Fruit fly (Drosophila melanogaster) whole organism, embryonic: ENCODE data around the gene CG6051.

Source experiments
- CG10543 ChIP-seq: fragments of 200-800 bp; sonication (Bioruptor generic); optimal IDR thresholded peaks from 3 replicates; lab custom pipeline; 2017; ENCODE audit warnings: missing biosample characterization, mild to moderate bottlenecking, missing genetic modification characterization, moderate library complexity
- CG11695 ChIP-seq: fragments of 200-800 bp; sonication (Bioruptor generic); IDR thresholded peaks from 3 replicates; pipeline ENCODE4 v1.3.6; 2022; ENCODE audit warnings: missing biosample characterization, missing genetic modification characterization
- CG14050 ChIP-seq: fragments of 200-800 bp; sonication (Bioruptor generic); IDR thresholded peaks from 3 replicates; pipeline ENCODE4 v1.3.6; 2022; ENCODE audit warnings: missing biosample characterization, missing genetic modification characterization
- CG14667 ChIP-seq: fragments of 200-800 bp; sonication (Bioruptor generic); IDR thresholded peaks from 2 replicates; pipeline ENCODE4 v1.3.6; 2022; ENCODE audit warnings: missing biosample characterization, missing genetic modification characterization
- CG14965 ChIP-seq: fragments of 200-800 bp; sonication (Bioruptor generic); optimal IDR thresholded peaks from 2 replicates; lab custom pipeline; 2016; ENCODE audit warnings: missing biosample characterization, missing genetic modification characterization, borderline replicate concordance
- CG15073 ChIP-seq: fragments of 200-800 bp; sonication (Bioruptor generic); optimal IDR thresholded peaks from 2 replicates; lab custom pipeline; 2016; ENCODE audit warnings: missing biosample characterization, missing genetic modification characterization
- CG17802 ChIP-seq: fragments of 200-800 bp; sonication (Bioruptor generic); optimal IDR thresholded peaks from 2 replicates; lab custom pipeline; 2018; ENCODE audit warnings: missing biosample characterization, mild to moderate bottlenecking, missing genetic modification characterization, moderate library complexity
- CG17829 ChIP-seq: fragments of 200-800 bp; optimal IDR thresholded peaks from 2 replicates; lab custom pipeline; 2019; ENCODE audit warnings: missing biosample characterization, mild to moderate bottlenecking, missing genetic modification characterization, moderate library complexity
- CG18262 ChIP-seq: fragments of 200-800 bp; optimal IDR thresholded peaks from 3 replicates; lab custom pipeline; 2019; ENCODE audit warnings: missing biosample characterization, mild to moderate bottlenecking, missing genetic modification characterization, moderate library complexity
- CG33557 ChIP-seq: fragments of 200-800 bp; sonication (Bioruptor generic); optimal IDR thresholded peaks from 2 replicates; lab custom pipeline; 2019; ENCODE audit warnings: missing biosample characterization, mild to moderate bottlenecking, missing genetic modification characterization, moderate library complexity
- CG3847 ChIP-seq: fragments of 200-800 bp; sonication (Bioruptor generic); IDR thresholded peaks from 2 replicates; pipeline ENCODE4 v1.3.6; 2022; ENCODE audit warnings: missing biosample characterization, missing genetic modification characterization
- CG43689 ChIP-seq: fragments of 200-800 bp; sonication (Bioruptor generic); IDR thresholded peaks from 2 replicates; pipeline ENCODE4 v1.3.6; 2022; ENCODE audit warnings: missing biosample characterization, missing genetic modification characterization
- CG4707 ChIP-seq: fragments of 200-800 bp; sonication (Bioruptor generic); optimal IDR thresholded peaks from 2 replicates; lab custom pipeline; 2018; ENCODE audit warnings: missing biosample characterization, mild to moderate bottlenecking, missing genetic modification characterization, moderate library complexity
- CG6683 ChIP-seq: fragments of 200-800 bp; sonication (Bioruptor generic); optimal IDR thresholded peaks from 2 replicates; lab custom pipeline; 2017; ENCODE audit warnings: missing biosample characterization, mild to moderate bottlenecking, missing genetic modification characterization, missing genetic modification reagents
- CG6791 ChIP-seq: fragments of 200-800 bp; sonication (Bioruptor generic); IDR thresholded peaks from 3 replicates; pipeline ENCODE4 v1.3.6; 2022; ENCODE audit warnings: missing biosample characterization, missing genetic modification characterization; ENCODE audit not compliant: partially characterized antibody
- CG7357 ChIP-seq: fragments of 200-800 bp; sonication (Bioruptor generic); IDR thresholded peaks from 3 replicates; pipeline ENCODE4 v1.3.6; 2022; ENCODE audit warnings: missing biosample characterization, missing genetic modification characterization
- CG8359 ChIP-seq: fragments of 200-800 bp; sonication (Bioruptor generic); optimal IDR thresholded peaks from 2 replicates; lab custom pipeline; 2017; ENCODE audit warnings: missing biosample characterization, mild to moderate bottlenecking, missing genetic modification characterization, borderline replicate concordance
- CG8765 ChIP-seq: fragments of 200-800 bp; sonication (Bioruptor generic); IDR thresholded peaks from 2 replicates; pipeline ENCODE4 v1.3.6; 2022; ENCODE audit warnings: missing biosample characterization, missing genetic modification characterization
- Dbx ChIP-seq: fragments of 200-800 bp; sonication (Bioruptor generic); IDR thresholded peaks from 3 replicates; pipeline ENCODE4 v1.3.6; 2022; ENCODE audit warnings: missing biosample characterization, missing genetic modification characterization
- Dek ChIP-seq: fragments of 200-800 bp; sonication (Bioruptor generic); optimal IDR thresholded peaks from 3 replicates; lab custom pipeline; 2019; ENCODE audit warnings: missing biosample characterization, mild to moderate bottlenecking, missing genetic modification characterization, moderate library complexity
- Dfd ChIP-seq, 2 experiments: fragments of >200 bp; optimal IDR thresholded peaks; 2 replicates each; lab custom pipeline; 2017; ENCODE audit warnings: missing biosample characterization in 2 of 2, missing genetic modification characterization in 2 of 2
- HLH54F ChIP-seq: fragments of 200-800 bp; sonication (Bioruptor generic); optimal IDR thresholded peaks from 3 replicates; lab custom pipeline; 2016; ENCODE audit warnings: missing biosample characterization, missing genetic modification characterization
- Hr78 ChIP-seq, 2 experiments: fragments of 200-800 bp in 1 of 2; fragments of >200 bp in 1 of 2; sonication (Bioruptor generic) in 1 of 2; optimal IDR thresholded peaks; 2 replicates each; lab custom pipeline; 2017 to 2019; ENCODE audit warnings: missing biosample characterization in 2 of 2, missing genetic modification characterization in 2 of 2, mild to moderate bottlenecking in 1 of 2, moderate library complexity in 1 of 2
- Jarid2 ChIP-seq: fragments of 200-800 bp; sonication (Bioruptor generic); optimal IDR thresholded peaks from 3 replicates; lab custom pipeline; 2017; ENCODE audit warnings: mild to moderate bottlenecking, missing biosample characterization, missing genetic modification reagents, missing genetic modification characterization
- Lhr ChIP-seq: fragments of 200-800 bp; sonication (Bioruptor generic); optimal IDR thresholded peaks from 3 replicates; lab custom pipeline; 2017; ENCODE audit warnings: mild to moderate bottlenecking, missing biosample characterization, missing genetic modification reagents, missing genetic modification characterization
- Nf-YA ChIP-seq: fragments of 200-800 bp; sonication (Bioruptor generic); IDR thresholded peaks from 2 replicates; pipeline ENCODE4 v1.3.6; 2022; ENCODE audit warnings: missing biosample characterization, missing genetic modification characterization
- Rfx ChIP-seq: fragments of 200-800 bp; sonication (Bioruptor generic); IDR thresholded peaks from 2 replicates; pipeline ENCODE4 v1.3.6; 2022; ENCODE audit warnings: missing biosample characterization, missing genetic modification characterization
- Tbp ChIP-seq: fragments of >200 bp; optimal IDR thresholded peaks from 2 replicates; lab custom pipeline; 2018; ENCODE audit warnings: missing biosample characterization, missing genetic modification characterization
- al ChIP-seq: fragments of 200-800 bp; sonication (Bioruptor generic); IDR thresholded peaks from 2 replicates; pipeline ENCODE4 v1.3.6; 2022; ENCODE audit warnings: missing biosample characterization, missing genetic modification characterization
- ash1 ChIP-seq: fragments of 200-800 bp; sonication (Bioruptor generic); optimal IDR thresholded peaks from 2 replicates; lab custom pipeline; 2018; ENCODE audit warnings: missing biosample characterization, mild to moderate bottlenecking, missing genetic modification characterization
- bcd ChIP-seq: fragments of 200-800 bp; sonication (Bioruptor generic); optimal IDR thresholded peaks from 2 replicates; lab custom pipeline; 2017; ENCODE audit warnings: missing biosample characterization, mild to moderate bottlenecking, missing genetic modification characterization
- chm ChIP-seq: fragments of 200-800 bp; sonication (Bioruptor generic); IDR thresholded peaks from 2 replicates; pipeline ENCODE4 v1.3.6; 2022; ENCODE audit warnings: missing biosample characterization, missing genetic modification characterization
- eve ChIP-seq, 2 experiments: fragments of >200 bp; optimal IDR thresholded peaks; 2 replicates each; lab custom pipeline; 2017; ENCODE audit warnings: missing biosample characterization in 2 of 2, missing genetic modification characterization in 2 of 2
- ewg ChIP-seq: fragments of 200-800 bp; sonication (Bioruptor generic); optimal IDR thresholded peaks from 3 replicates; lab custom pipeline; 2017; ENCODE audit warnings: mild to moderate bottlenecking, missing biosample characterization, missing genetic modification reagents, missing genetic modification characterization
- gem ChIP-seq: fragments of 200-800 bp; sonication (Bioruptor generic); optimal IDR thresholded peaks from 2 replicates; lab custom pipeline; 2019; ENCODE audit warnings: missing biosample characterization, mild to moderate bottlenecking, missing genetic modification characterization, moderate library complexity
- gro ChIP-seq: fragments of 200-800 bp; sonication (Bioruptor generic); optimal IDR thresholded peaks from 2 replicates; lab custom pipeline; 2016; ENCODE audit warnings: missing biosample characterization, missing genetic modification characterization
- inv ChIP-seq: fragments of 200-800 bp; sonication (Bioruptor generic); IDR thresholded peaks from 2 replicates; pipeline ENCODE4 v1.3.6; 2022; ENCODE audit warnings: missing biosample characterization, missing genetic modification characterization; ENCODE audit not compliant: partially characterized antibody
- mirr ChIP-seq: fragments of 200-800 bp; sonication (Bioruptor generic); optimal IDR thresholded peaks from 3 replicates; lab custom pipeline; 2018; ENCODE audit warnings: missing biosample characterization, mild to moderate bottlenecking, missing genetic modification characterization
- pb ChIP-seq: fragments of 200-800 bp; sonication (Bioruptor generic); optimal IDR thresholded peaks from 3 replicates; lab custom pipeline; 2016; ENCODE audit warnings: missing biosample characterization, missing genetic modification characterization
- pita ChIP-seq: fragments of 200-800 bp; sonication (Bioruptor generic); optimal IDR thresholded peaks from 2 replicates; lab custom pipeline; 2017; ENCODE audit warnings: missing biosample characterization, mild to moderate bottlenecking, missing genetic modification characterization
- pzg ChIP-seq: fragments of 200-800 bp; sonication (Bioruptor generic); optimal IDR thresholded peaks from 3 replicates; lab custom pipeline; 2018; ENCODE audit warnings: missing biosample characterization, mild to moderate bottlenecking, missing genetic modification characterization, moderate library complexity
- schlank ChIP-seq: fragments of 200-800 bp; sonication (Bioruptor generic); optimal IDR thresholded peaks from 2 replicates; lab custom pipeline; 2018; ENCODE audit warnings: missing biosample characterization, mild to moderate bottlenecking, missing genetic modification characterization
- seq ChIP-seq: fragments of 200-800 bp; sonication (Bioruptor generic); IDR thresholded peaks from 2 replicates; pipeline ENCODE4 v1.3.6; 2022; ENCODE audit warnings: missing biosample characterization, missing genetic modification characterization
- sna ChIP-seq: fragments of 200-800 bp; sonication (Bioruptor generic); IDR thresholded peaks from 2 replicates; pipeline ENCODE4 v1.3.6; 2022; ENCODE audit warnings: missing biosample characterization, missing genetic modification characterization; ENCODE audit not compliant: partially characterized antibody
- sqz ChIP-seq: fragments of 200-800 bp; sonication (Bioruptor generic); optimal IDR thresholded peaks from 3 replicates; lab custom pipeline; 2018; ENCODE audit warnings: missing biosample characterization, mild to moderate bottlenecking, missing genetic modification characterization
- unc-4 ChIP-seq: fragments of 200-800 bp; sonication (Bioruptor generic); IDR thresholded peaks from 2 replicates; pipeline ENCODE4 v1.3.6; 2022; ENCODE audit warnings: missing biosample characterization, missing genetic modification characterization; ENCODE audit not compliant: partially characterized antibody
- unpg ChIP-seq: fragments of 200-800 bp; sonication (Bioruptor generic); optimal IDR thresholded peaks from 3 replicates; lab custom pipeline; 2018; ENCODE audit warnings: missing biosample characterization, mild to moderate bottlenecking, missing genetic modification characterization, moderate library complexity
- zen ChIP-seq: fragments of 200-800 bp; sonication (Bioruptor generic); optimal IDR thresholded peaks from 3 replicates; lab custom pipeline; 2018; ENCODE audit warnings: missing biosample characterization, mild to moderate bottlenecking, missing genetic modification characterization, moderate library complexity

CG6051 gene

DNA sequence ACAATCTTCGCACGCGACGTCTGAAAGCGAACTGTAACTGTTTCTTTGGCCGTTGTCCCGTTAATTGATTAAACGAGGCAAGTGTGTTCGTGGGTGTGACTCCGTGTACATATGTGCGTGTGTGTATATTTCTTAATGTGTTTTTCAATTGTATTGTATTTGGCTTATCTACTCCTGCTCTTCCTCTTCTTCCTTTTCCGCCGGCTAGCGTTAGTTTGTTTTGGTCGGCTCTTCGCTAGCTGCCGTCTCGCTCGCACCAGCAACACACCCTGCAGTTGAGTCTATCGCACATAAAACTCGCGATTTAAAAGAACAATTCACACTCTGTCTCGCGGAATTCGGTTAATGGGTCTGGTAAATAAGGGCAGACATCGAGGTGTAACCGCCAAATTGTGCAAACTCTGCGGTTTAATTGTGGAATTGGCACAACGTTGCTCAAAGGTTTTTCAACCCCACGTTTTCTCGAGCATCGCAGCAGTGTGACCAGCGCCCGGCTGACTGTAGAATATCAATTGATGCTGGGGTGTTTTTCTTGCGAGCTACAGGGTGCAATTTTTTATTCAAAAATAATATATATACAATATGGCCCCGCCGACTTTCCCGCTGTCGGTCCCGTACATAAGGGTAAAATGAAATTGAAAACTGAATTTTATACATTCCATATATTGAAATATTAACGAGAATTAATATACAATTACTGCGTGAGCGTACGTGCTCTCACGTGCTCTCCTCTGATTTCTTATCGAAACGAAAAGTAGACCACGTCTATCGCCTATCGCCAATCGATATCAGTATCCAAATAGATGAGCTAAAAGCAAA is 38.9 kb downstream of the CG6051 start, which contains the start of the genes gb and CG5815 (continued):
- TF ChIP-seq CG17802 (tag; lab: Kevin White, UChicago) (peak; percentile 75), chm (peak; percentile 86), CG17829 (tag; lab: Kevin White, UChicago) (peak; percentile 91), seq (peak; percentile 89), pb (GFP tag; lab: Kevin White, UChicago) (no peak), Lhr (GFP tag; lab: Kevin White, UChicago) (peak; percentile 95), al (GFP tag; lab: Robert Waterston, UW) (peak; percentile 93), schlank (tag; lab: Kevin White, UChicago) (peak; percentile 72), Hr78 (GFP tag; optimal IDR thresholded peaks at IDR 0.05; lab: Kevin White, UChicago) (peak in 1 of 2 experiments; percentile 54), eve (GFP tag; optimal IDR thresholded peaks at IDR 0.05; lab: Kevin White, UChicago) (no peak), Dek (tag; lab: Kevin White, UChicago) (peak; percentile 86), Jarid2 (GFP tag; lab: Kevin White, UChicago) (peak; percentile 70), Dbx (GFP tag; lab: Robert Waterston, UW) (peak; percentile 95), mirr (GFP tag; lab: Kevin White, UChicago) (peak; percentile 64), unc-4 (GFP tag; lab: Robert Waterston, UW) (peak; percentile 95), ash1 (GFP tag; lab: Kevin White, UChicago) (no peak), CG11695 (peak; percentile 90), ewg (GFP tag; lab: Kevin White, UChicago) (peak; percentile 85), CG14050 (peak; percentile 82), CG6791 (peak; percentile 92), CG3847 (GFP tag; lab: Robert Waterston, UW) (peak; percentile 93), Nf-YA (GFP tag; lab: Robert Waterston, UW) (peak; percentile 70), pita (GFP tag; lab: Kevin White, UChicago) (no peak), CG8765 (peak; percentile 86), Tbp (GFP tag; lab: Kevin White, UChicago) (no peak), CG18262 (tag; lab: Kevin White, UChicago) (peak; percentile 87), CG15073 (GFP tag; lab: Kevin White, UChicago) (peak; percentile 32), bcd (GFP tag; lab: Kevin White, UChicago) (peak; percentile 91), sna (GFP tag; lab: Robert Waterston, UW) (peak; percentile 98), zen (tag; lab: Kevin White, UChicago) (peak; percentile 81), Dfd (GFP tag; optimal IDR thresholded peaks at IDR 0.05; lab: Kevin White, UChicago) (no peak), CG8359 (GFP tag; lab: Kevin White, UChicago) (peak; percentile 70), sqz (GFP tag; lab: Kevin White, UChicago) (no peak), gem (tag; lab: Kevin White, UChicago) (peak; percentile 93), CG14667 (peak; percentile 87), CG10543 (peak; percentile 90), CG43689 (peak; percentile 64), inv (peak; percentile 91), CG33557 (GFP tag; lab: Kevin White, UChicago) (peak; percentile 77), CG4707 (GFP tag; lab: Kevin White, UChicago) (peak; percentile 13), Rfx (GFP tag; lab: Robert Waterston, UW) (peak; percentile 96), HLH54F (GFP tag; lab: Kevin White, UChicago) (peak; percentile 87), CG6683 (peak; percentile 81), gro (GFP tag; lab: Kevin White, UChicago) (peak; percentile 88), CG7357 (peak; percentile 78), unpg (GFP tag; lab: Kevin White, UChicago) (peak; percentile 89), CG14965 (GFP tag; lab: Kevin White, UChicago) (no peak), pzg (GFP tag; lab: Kevin White, UChicago) (peak; percentile 60)
